Worm (Caenorhabditis elegans): ENCODE data around the gene col-96.

- TF ChIP-seq hlh-30 (tag; optimal IDR thresholded peaks at IDR 0.05; ENCODE audit: insufficient read depth) (no peak), ets-4 (tag; optimal IDR thresholded peaks at IDR 0.05) (no peak), unc-86 (tag; optimal IDR thresholded peaks at IDR 0.05) (no peak), fkh-6 (tag; optimal IDR thresholded peaks at IDR 0.05) (no peak), dmd-4 (tag; optimal IDR thresholded peaks at IDR 0.05; ENCODE audit: borderline replicate concordance) (no peak), sox-4 (tag; optimal IDR thresholded peaks at IDR 0.05) (no peak), pha-4 (tag; optimal IDR thresholded peaks at IDR 0.05) (no peak), pax-1 (tag; optimal IDR thresholded peaks at IDR 0.05) (no peak), ceh-45 (GFP tag; IDR thresholded peaks at IDR 0.05) (no peak), Y22D7AL.16 (tag; optimal IDR thresholded peaks at IDR 0.05) (no peak)
Observed at ce11 chrIII:11726590-11726989, 20.0 kb upstream of the col-96 start, which contains the start of gene Y41C4A.12.
